Worm (Caenorhabditis elegans): ENCODE data around the gene vps-11.

- TF ChIP-seq cog-1 (tag; optimal IDR thresholded peaks at IDR 0.05) (no peak), tab-1 (GFP tag; IDR thresholded peaks at IDR 0.05) (no peak), flt-1 (GFP tag; IDR thresholded peaks at IDR 0.05) (no peak), T22C8.4 (GFP tag; IDR thresholded peaks at IDR 0.05) (no peak), ref-1 (GFP tag; conservative IDR thresholded peaks at IDR 0.05) (no peak), ztf-29 (GFP tag; IDR thresholded peaks at IDR 0.05) (no peak)
Observed at ce11 chrII:10760801-10761200, 32.5 kb downstream of the vps-11 start.
